Worm (Caenorhabditis elegans) whole organism, early embryonic: ENCODE data around the gene T07D1.3.

Source experiments
- B0310.2 ChIP-seq: sonication (generic microtip); optimal IDR thresholded peaks from 2 replicates; lab custom pipeline; 2016; ENCODE audit warnings: mild to moderate bottlenecking, missing genetic modification characterization, missing compliant biosample characterization
- ama-1 ChIP-seq: fragments of 150-350 bp; optimal IDR thresholded peaks from 2 replicates; lab custom pipeline; 2014
- ceh-36 ChIP-seq: sonication (generic microtip); optimal IDR thresholded peaks from 2 replicates; lab custom pipeline; 2016; ENCODE audit warnings: missing genetic modification characterization, inconsistent platforms, missing compliant biosample characterization
- flt-1 ChIP-seq: fragments of 200-800 bp; sonication (Bioruptor generic); IDR thresholded peaks from 2 replicates; pipeline ENCODE4 v1.3.6; 2022; ENCODE audit warnings: missing genetic modification characterization, missing compliant biosample characterization
- hmg-4 ChIP-seq: fragments of 200-800 bp; sonication (Bioruptor generic); optimal IDR thresholded peaks from 2 replicates; lab custom pipeline; 2018; ENCODE audit warnings: mild to moderate bottlenecking, missing genetic modification characterization, missing compliant biosample characterization
- scrt-1 ChIP-seq: fragments of 200-800 bp; sonication (Bioruptor generic); IDR thresholded peaks from 2 replicates; pipeline ENCODE4 v1.3.6; 2022; ENCODE audit warnings: missing genetic modification characterization, missing compliant biosample characterization
- sea-1 ChIP-seq: fragments of 200-800 bp; sonication (Bioruptor generic); conservative IDR thresholded peaks from 2 replicates; pipeline ENCODE4 v1.3.6; 2022; ENCODE audit warnings: missing genetic modification characterization, missing compliant biosample characterization
- tbx-11 ChIP-seq: fragments of 200-800 bp; sonication (Bioruptor generic); IDR thresholded peaks from 2 replicates; pipeline ENCODE4 v1.3.6; 2022; ENCODE audit warnings: missing genetic modification characterization, missing compliant biosample characterization
- tbx-37 ChIP-seq: fragments of 200-800 bp; sonication (Bioruptor generic); conservative IDR thresholded peaks from 2 replicates; pipeline ENCODE4 v1.3.6; 2022; ENCODE audit warnings: missing genetic modification reagents, missing genetic modification characterization, missing compliant biosample characterization

- TF ChIP-seq tbx-37 (GFP tag; lab: Robert Waterston, UW) (no peak), ceh-36 (tag; lab: Kevin White, UChicago) (no peak), ama-1 (lab: Kevin White, UChicago) (no peak), B0310.2 (tag; lab: Kevin White, UChicago) (no peak), tbx-11 (no peak), hmg-4 (GFP tag; lab: Kevin White, UChicago) (no peak), sea-1 (no peak), scrt-1 (GFP tag; lab: Robert Waterston, UW) (no peak), flt-1 (GFP tag; lab: Robert Waterston, UW) (no peak)
Measured at ce11 chrX:2425284-2425683, 17.9 kb downstream of the T07D1.3 start.
